Worm (Caenorhabditis elegans): ENCODE results near the gene srh-265.

The srh-265 gene

ce11 chrV:15415951-15416350 is at the start of gene srh-265:
Gene srh-265, plus strand, starts transcription at chrV:15416251.
- TF ChIP-seq unc-62 (GFP tag; optimal IDR thresholded peaks at IDR 0.05): no peak

DNA sequence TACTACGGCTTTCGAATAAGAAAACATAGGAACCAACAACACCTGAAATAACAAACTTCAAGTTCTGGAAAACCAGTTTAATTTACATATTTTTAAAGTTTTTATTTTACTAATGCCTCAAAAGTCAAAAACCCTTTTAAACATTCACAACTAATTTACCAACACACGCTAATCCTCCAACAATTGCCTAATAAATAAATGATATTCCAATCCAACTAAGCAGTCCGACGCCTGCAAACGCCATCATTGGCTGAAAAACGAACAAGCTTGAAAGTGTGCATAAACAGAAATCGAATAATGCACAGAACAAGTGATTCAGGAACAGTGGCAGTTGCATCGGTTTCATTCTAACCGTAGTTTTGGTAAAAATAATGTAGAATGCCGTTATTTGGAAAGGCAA is 48.3 kb upstream of the srh-265 start:
- no peak for TF ChIP-seq unc-62 (GFP tag; optimal IDR thresholded peaks at IDR 0.05)

- no peak for TF ChIP-seq unc-62 (GFP tag; optimal IDR thresholded peaks at IDR 0.05)
These were observed 46.3 kb upstream of the srh-265 start, which contains the start of gene nhr-269 for ce11 chrV:15369707-15370106. Gene nhr-269, minus strand, starts transcription at chrV:15369807.

ce11 chrV:15376223-15376622 is 39.8 kb upstream of the srh-265 start, which contains the start of gene srh-52:
Gene srh-52, minus strand, starts transcription at chrV:15376323.
- no peak for TF ChIP-seq unc-62 (GFP tag; optimal IDR thresholded peaks at IDR 0.05)

DNA sequence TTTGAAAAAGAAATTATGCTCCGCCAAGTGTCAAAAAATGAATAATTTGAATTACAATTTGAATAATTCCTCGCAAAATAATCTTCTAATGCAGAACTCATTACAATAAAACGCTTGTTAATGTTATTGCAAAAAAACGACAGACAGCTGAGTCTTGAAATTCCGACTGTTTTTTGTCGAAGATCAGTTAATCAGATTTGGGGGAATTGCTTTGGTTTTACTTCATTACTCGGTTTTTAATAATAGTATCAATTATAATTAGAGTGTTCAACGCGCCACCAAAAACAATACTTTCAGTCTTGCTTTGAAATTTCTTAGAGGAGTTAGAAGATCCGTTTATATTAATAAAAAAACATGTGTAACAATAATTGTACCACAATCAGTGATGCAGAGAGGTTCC is 38.1 kb upstream of the srh-265 start, which contains the start of gene srh-122:
srh-122 (minus strand) TSS at position 101 of the 400 bp plus-strand sequence.
- TF ChIP-seq unc-62 (GFP tag; optimal IDR thresholded peaks at IDR 0.05): no peak

- no peak for TF ChIP-seq unc-62 (GFP tag; optimal IDR thresholded peaks at IDR 0.05)
These were observed 36.2 kb upstream of the srh-265 start, which contains the start of gene srh-251 for ce11 chrV:15379817-15380216. Gene srh-251, minus strand, starts transcription at chrV:15379917.

ce11 chrV:15380857-15381256 is 35.2 kb upstream of the srh-265 start, which contains the start of gene dhs-23:
Gene dhs-23, plus strand, starts transcription at chrV:15381219.
- no peak for TF ChIP-seq unc-62 (GFP tag; optimal IDR thresholded peaks at IDR 0.05)

- TF ChIP-seq unc-62 (GFP tag; optimal IDR thresholded peaks at IDR 0.05): no peak
These were observed 32.3 kb upstream of the srh-265 start, which contains the start of gene str-88 for ce11 chrV:15383739-15384138. Gene str-88, minus strand, starts transcription at chrV:15383839.

ce11 chrV:15384733-15385132 is 31.3 kb upstream of the srh-265 start, which contains the start of gene str-102:
Gene str-102, plus strand, starts transcription at chrV:15385033.
- TF ChIP-seq unc-62 (GFP tag; optimal IDR thresholded peaks at IDR 0.05): no peak

DNA sequence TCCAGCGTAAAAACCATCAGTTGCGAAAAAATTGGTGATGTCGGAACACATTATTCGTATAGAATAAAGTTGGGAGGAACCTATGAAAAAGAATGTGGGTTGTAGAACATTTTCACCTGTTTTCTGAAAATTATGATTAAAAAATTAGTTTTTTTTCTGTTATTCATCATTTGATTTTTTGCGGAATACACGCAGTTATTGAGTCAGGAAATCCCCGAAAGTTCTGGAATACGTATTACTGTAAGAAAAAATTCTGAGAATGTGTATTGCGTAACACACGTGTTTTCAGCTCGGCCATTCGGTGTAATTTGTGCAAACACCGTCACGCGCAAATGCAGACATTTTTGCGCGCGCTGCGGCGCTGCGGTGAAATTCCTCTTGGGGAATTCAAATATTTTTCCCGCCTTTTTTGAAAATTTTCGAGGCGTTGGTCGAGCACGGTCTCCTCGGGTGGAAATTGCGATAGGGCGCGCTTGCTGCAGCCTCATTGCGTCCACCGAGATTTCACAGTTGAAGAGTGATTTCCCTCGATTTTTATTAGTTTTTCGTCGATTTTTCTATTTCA is 27.1 kb upstream of the srh-265 start, which contains the start of gene srh-170:
srh-170 (minus strand) TSS at position 51 of the 565 bp plus-strand sequence.
- TF ChIP-seq unc-62 (GFP tag; optimal IDR thresholded peaks at IDR 0.05): no peak

DNA sequence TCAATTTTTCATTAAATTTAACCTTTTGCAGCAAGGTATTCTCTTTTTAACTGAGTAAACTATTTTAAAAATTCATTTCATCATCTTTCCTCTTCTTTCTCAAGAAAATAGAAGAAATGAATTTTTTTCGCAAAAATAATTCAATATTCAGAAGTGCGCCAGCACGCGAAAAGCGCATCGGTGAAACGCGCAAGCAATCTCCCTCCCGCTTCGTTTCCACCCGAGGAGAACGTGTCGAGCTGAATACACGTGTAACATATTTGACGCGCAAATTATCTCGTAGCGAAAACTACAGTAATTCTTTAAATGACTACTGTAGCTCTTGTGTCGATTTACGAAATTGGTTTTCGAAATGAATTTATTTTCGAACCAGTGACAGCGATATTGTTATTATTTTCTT is 24.0 kb upstream of the srh-265 start:
- no peak for TF ChIP-seq unc-62 (GFP tag; optimal IDR thresholded peaks at IDR 0.05)

ce11 chrV:15394906-15395305 is 21.1 kb upstream of the srh-265 start, which contains the start of gene T06E6.1:
Gene T06E6.1, minus strand, starts transcription at chrV:15394961.
- no peak for TF ChIP-seq unc-62 (GFP tag; optimal IDR thresholded peaks at IDR 0.05)

DNA sequence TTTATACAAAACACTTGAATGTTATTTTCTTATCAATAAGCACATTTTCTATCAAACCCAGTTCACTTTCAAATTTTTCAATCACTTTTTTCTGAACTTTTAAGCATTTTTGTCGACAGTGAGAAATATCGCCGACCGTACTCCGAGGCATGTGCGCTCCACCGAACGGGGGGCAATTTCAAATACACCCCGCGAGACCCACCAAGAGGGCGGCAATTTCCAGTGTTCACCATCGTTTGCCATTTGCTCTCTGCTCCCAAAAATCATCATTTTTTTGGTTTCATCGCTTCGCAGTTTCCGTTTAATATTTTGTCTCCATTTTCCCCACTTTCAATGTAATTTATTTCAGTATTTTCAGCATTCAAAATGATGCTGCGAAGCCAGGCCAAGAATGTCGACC is 20.7 kb upstream of the srh-265 start, which contains the start of gene cyb-3:
cyb-3 (plus strand) TSS at position 350 of the 400 bp plus-strand sequence.
- TF ChIP-seq unc-62 (GFP tag; optimal IDR thresholded peaks at IDR 0.05): no peak

ce11 chrV:15397139-15397538 is 18.9 kb upstream of the srh-265 start:
- TF ChIP-seq unc-62 (GFP tag; optimal IDR thresholded peaks at IDR 0.05): no peak

ce11 chrV:15398728-15399127 is 17.3 kb upstream of the srh-265 start, which contains the start of gene fbxa-199:
Gene fbxa-199, minus strand, starts transcription at chrV:15398828.
- no peak for TF ChIP-seq unc-62 (GFP tag; optimal IDR thresholded peaks at IDR 0.05)

- no peak for TF ChIP-seq unc-62 (GFP tag; optimal IDR thresholded peaks at IDR 0.05)
These were observed 16.2 kb upstream of the srh-265 start, which contains the start of the genes T06E6.15 and sri-7 for ce11 chrV:15399691-15400377. Gene T06E6.15, minus strand, starts transcription at chrV:15399791. Gene sri-7, plus strand, starts transcription at chrV:15400327.
